Fruit fly (Drosophila melanogaster) whole organism, embryonic: ENCODE data around the gene CG34276.
A peak's percentile ranks its signal among the peaks of the same experiment; 100 is the strongest.

Experiments
- CG17612 ChIP-seq: fragments of 200-800 bp; sonication (Bioruptor generic); IDR thresholded peaks from 2 replicates; pipeline ENCODE4 v1.3.6; 2022; ENCODE audit warnings: missing biosample characterization, missing genetic modification characterization
- CG30403 ChIP-seq: fragments of 200-800 bp; sonication (Bioruptor generic); optimal IDR thresholded peaks from 3 replicates; lab custom pipeline; 2016; ENCODE audit warnings: missing biosample characterization, missing genetic modification characterization
- CG4424 ChIP-seq: fragments of 200-800 bp; sonication (Bioruptor generic); optimal IDR thresholded peaks from 3 replicates; lab custom pipeline; 2016; ENCODE audit warnings: missing biosample characterization, missing genetic modification characterization
- CG4854 ChIP-seq: fragments of 200-800 bp; sonication (Bioruptor generic); optimal IDR thresholded peaks from 2 replicates; lab custom pipeline; 2016; ENCODE audit warnings: missing biosample characterization, missing genetic modification characterization, inconsistent platforms
- ci ChIP-seq: fragments of 200-800 bp; sonication (Bioruptor generic); IDR thresholded peaks from 3 replicates; pipeline ENCODE4 v1.3.6; 2022; ENCODE audit warnings: missing biosample characterization, missing genetic modification characterization
- crc ChIP-seq: fragments of 200-800 bp; sonication (Bioruptor generic); optimal IDR thresholded peaks from 2 replicates; lab custom pipeline; 2016; ENCODE audit warnings: missing biosample characterization, missing genetic modification characterization
- hkb ChIP-seq, 2 experiments: fragments of 200-800 bp in 1 of 2; fragments of >200 bp in 1 of 2; sonication (Bioruptor generic) in 1 of 2; IDR thresholded peaks in 1 of 2; optimal IDR thresholded peaks in 1 of 2; 2 replicates each; pipeline versions ENCODE4 v1.3.6 to Lab custom; 2017 to 2022; ENCODE audit warnings: missing biosample characterization in 1 of 2, missing genetic modification characterization in 1 of 2
- wor ChIP-seq: fragments of 200-800 bp; sonication (Bioruptor generic); IDR thresholded peaks from 2 replicates; pipeline ENCODE4 v1.3.6; 2022; ENCODE audit warnings: missing biosample characterization, missing genetic modification characterization

- TF ChIP-seq CG17612 (GFP tag; lab: Robert Waterston, UW) = no peak
- peak; percentile 79 for TF ChIP-seq CG30403 (GFP tag; lab: Kevin White, UChicago)
- TF ChIP-seq crc (GFP tag; lab: Kevin White, UChicago) = no peak
- peak; percentile 48 for TF ChIP-seq CG4424
- peak; percentile 16 for TF ChIP-seq CG4854 (GFP tag; lab: Kevin White, UChicago)
- TF ChIP-seq ci (GFP tag; lab: Robert Waterston, UW) = no peak
- TF ChIP-seq wor (GFP tag; lab: Robert Waterston, UW) = no peak
- peak; percentile 92 for TF ChIP-seq hkb (optimal IDR thresholded peaks at IDR 0.05; lab: Kevin White, UChicago)
- no peak for TF ChIP-seq hkb (GFP tag; IDR thresholded peaks at IDR 0.05; lab: Robert Waterston, UW)
Observed at dm6 chr3R:15972979-15973486, 47.6 kb downstream of the CG34276 start, which contains the start of gene Hel89B.
